Fruit fly (Drosophila melanogaster): Measurements from ENCODE around the gene Pex16.

DNA sequence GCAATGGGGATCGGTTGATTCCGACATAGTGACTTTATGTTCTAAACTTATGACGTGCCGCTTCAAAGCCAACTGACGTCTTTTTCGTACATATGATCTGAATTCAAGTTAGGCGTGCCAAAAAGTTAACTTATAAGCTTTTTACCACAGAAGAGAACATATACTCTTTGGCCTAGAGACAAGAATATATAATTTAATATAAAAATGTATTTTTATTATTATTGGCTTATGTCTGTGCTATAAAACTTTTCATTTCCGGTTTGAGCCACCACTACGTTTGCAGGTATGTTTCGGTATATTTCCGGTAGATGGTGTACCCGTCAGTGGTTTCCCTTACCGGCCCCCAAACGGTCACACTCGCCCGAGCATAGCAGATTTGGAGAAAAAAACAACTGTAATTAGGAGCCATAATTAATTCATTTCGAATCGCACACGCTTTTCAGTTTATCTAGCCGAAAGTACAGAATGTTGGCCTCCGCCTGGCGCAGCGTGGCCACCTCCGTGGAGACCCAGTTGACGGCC lies 20.3 kb upstream of the Pex16 start, which contains the start of the genes CG3698 and tzn:
- TF ChIP-seq CG9705 (GFP tag; optimal IDR thresholded peaks at IDR 0.05): peak; percentile 95
- TF ChIP-seq Abd-B (GFP tag; optimal IDR thresholded peaks at IDR 0.05): no peak
- peak; percentile 85 for TF ChIP-seq HLH106 (tag; optimal IDR thresholded peaks at IDR 0.05)
- peak; percentile 70 for TF ChIP-seq psq (GFP tag; optimal IDR thresholded peaks at IDR 0.05)
- TF ChIP-seq Hr78 (GFP tag; optimal IDR thresholded peaks at IDR 0.05): no peak
- TF ChIP-seq Hnf4 (GFP tag; optimal IDR thresholded peaks at IDR 0.05): no peak
- no peak for TF ChIP-seq pan (optimal IDR thresholded peaks at IDR 0.05)
- TF ChIP-seq fru (GFP tag; optimal IDR thresholded peaks at IDR 0.05): no peak
- no peak for TF ChIP-seq Mio (GFP tag; optimal IDR thresholded peaks at IDR 0.05)
- TF ChIP-seq N (GFP tag; optimal IDR thresholded peaks at IDR 0.05): no peak
- TF ChIP-seq Myc (optimal IDR thresholded peaks at IDR 0.05): peak; percentile 43

All from whole organism, wandering third instar larva.